Worm (Caenorhabditis elegans): ENCODE results near the gene C08F1.10.
A peak's percentile ranks its signal among the peaks of the same experiment; 100 is the strongest.

Gene C08F1.10

DNA sequence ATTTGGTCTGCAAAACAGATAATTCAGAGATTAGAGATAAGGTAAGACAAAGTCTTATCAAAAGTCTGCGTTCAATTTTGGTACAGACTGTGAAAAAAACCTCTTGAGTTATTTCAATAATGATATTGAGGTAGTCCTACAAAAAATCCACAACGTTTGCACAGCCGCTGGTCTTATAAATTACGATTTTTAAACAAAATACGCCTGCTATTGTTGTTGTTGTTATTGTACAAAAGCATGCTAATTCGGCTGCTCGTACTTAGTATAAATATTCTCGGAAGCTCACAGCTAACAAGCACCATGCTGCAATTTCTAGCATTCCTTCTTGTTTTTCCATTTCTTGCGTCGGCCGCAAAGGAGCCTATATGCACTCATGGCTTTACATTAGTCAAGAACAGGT, 41.9 kb downstream of the C08F1.10 start, which contains the start of gene clec-19:
clec-19 (plus strand) TSS at position 301 of the 400 bp plus-strand sequence.
- no peak for TF ChIP-seq nhr-41 (GFP tag; IDR thresholded peaks at IDR 0.05)
- TF ChIP-seq D1046.2 (GFP tag; IDR thresholded peaks at IDR 0.05): no peak
- no peak for TF ChIP-seq nhr-28 (tag; optimal IDR thresholded peaks at IDR 0.05)
- TF ChIP-seq snpc-4 (tag; optimal IDR thresholded peaks at IDR 0.05): no peak
- TF ChIP-seq mdl-1 (tag; optimal IDR thresholded peaks at IDR 0.05): no peak
- no peak for TF ChIP-seq ZK546.5 (tag; optimal IDR thresholded peaks at IDR 0.05)
- no peak for TF ChIP-seq dmd-6 (GFP tag; IDR thresholded peaks at IDR 0.05)
- TF ChIP-seq ztf-7 (tag; optimal IDR thresholded peaks at IDR 0.05): no peak
- TF ChIP-seq unc-39 (tag; optimal IDR thresholded peaks at IDR 0.05): no peak
- TF ChIP-seq nhr-11 (tag; optimal IDR thresholded peaks at IDR 0.05): no peak
- TF ChIP-seq snpc-1.2 (GFP tag; IDR thresholded peaks at IDR 0.05): no peak
- no peak for TF ChIP-seq lsy-2 (tag; optimal IDR thresholded peaks at IDR 0.05)
- no peak for TF ChIP-seq unc-62 (GFP tag; optimal IDR thresholded peaks at IDR 0.05 in 1 of 2)
- no peak for TF ChIP-seq unc-62 (tag; optimal IDR thresholded peaks at IDR 0.05)
- no peak for TF ChIP-seq skn-1 (tag; optimal IDR thresholded peaks at IDR 0.05)
- no peak for TF ChIP-seq mdt-29 (GFP tag; IDR thresholded peaks at IDR 0.05)
- no peak for TF ChIP-seq nhr-10 (tag; optimal IDR thresholded peaks at IDR 0.05)
- TF ChIP-seq pha-4 (GFP tag; IDR thresholded peaks at IDR 0.05): no peak
- TF ChIP-seq pha-4 (tag; optimal IDR thresholded peaks at IDR 0.05): no peak
- no peak for TF ChIP-seq F10B5.3 (tag; optimal IDR thresholded peaks at IDR 0.05)
- no peak for TF ChIP-seq aly-2 (tag; optimal IDR thresholded peaks at IDR 0.05)

DNA sequence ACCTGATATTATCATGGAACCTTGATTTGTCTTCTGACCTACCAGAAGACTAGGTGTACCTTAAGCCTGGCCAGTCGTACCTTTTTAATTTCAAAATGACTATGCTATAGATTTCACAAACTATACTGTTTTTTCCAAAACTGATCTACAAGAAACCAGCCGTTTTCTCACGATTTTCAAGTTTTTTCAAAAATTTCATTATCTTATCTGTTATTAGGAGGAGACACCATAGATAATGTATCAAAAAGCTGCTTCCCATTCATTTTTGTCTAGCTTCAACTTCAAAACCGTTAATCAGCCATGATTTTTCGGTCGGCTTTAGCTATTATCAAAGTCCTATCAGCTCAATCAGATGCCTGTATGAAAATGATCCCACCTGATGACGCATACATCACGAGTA, 43.6 kb downstream of the C08F1.10 start, which contains the start of gene F36H5.12:
F36H5.12 (plus strand) TSS at position 301 of the 400 bp plus-strand sequence.
- TF ChIP-seq ctbp-1 (GFP tag; IDR thresholded peaks at IDR 0.05): no peak

DNA sequence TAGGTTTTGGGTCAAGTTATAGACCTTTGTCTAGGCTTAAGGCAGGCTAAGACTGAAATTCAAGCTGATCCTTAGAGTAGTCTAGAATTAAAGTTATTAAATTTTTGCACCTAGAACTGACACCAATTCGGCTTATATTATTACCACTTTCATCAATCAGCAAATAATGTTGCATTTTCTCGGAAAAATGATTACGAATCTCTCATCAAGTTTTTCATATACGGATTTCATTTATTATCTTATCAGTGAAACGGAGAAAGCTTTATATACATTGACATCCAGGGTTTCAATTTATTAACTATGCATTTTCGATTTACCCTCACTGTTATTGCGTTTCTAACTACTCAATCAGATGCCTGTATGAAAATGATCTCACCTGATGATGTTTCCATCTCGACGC, 44.9 kb downstream of the C08F1.10 start, which contains the start of gene K07G6.1:
K07G6.1 (plus strand) TSS at position 301 of the 400 bp plus-strand sequence.
- TF ChIP-seq lsy-2 (tag; optimal IDR thresholded peaks at IDR 0.05) (no peak), Y5F2A.4 (GFP tag; optimal IDR thresholded peaks at IDR 0.05) (no peak), daf-19 (GFP tag; conservative IDR thresholded peaks at IDR 0.05) (no peak), F49E8.2 (tag; optimal IDR thresholded peaks at IDR 0.05; ENCODE audit: borderline replicate concordance) (no peak), nhr-42 (GFP tag; IDR thresholded peaks at IDR 0.05) (no peak)

DNA sequence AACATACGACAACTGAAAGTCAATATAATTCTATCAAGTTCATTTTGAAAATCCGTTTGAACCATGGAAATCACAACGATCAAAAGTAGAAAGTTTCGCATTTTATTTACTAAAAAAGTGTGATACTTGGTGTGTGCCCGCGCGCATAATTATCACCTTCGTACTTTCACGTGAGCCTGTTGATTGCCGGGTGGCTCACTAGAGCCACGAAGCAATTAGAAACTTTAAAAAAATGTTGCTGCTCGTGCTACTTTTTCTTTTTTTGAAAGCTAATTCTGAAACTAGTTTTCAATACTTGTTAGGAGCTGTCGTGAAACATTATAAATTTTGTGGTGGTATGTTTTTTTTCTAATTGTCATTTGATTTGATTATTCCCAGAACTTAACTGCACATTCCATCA, 47.3 kb downstream of the C08F1.10 start, which contains the start of the genes irld-9 and irld-33:
irld-9 (minus strand) TSS at position 101 of the 400 bp plus-strand sequence.
irld-33 (plus strand) TSS at position 209 of the 400 bp plus-strand sequence.
- TF ChIP-seq Y48G9A.11 (GFP tag; IDR thresholded peaks at IDR 0.05) (no peak), D1046.2 (GFP tag; IDR thresholded peaks at IDR 0.05) (no peak), ZK337.2 (GFP tag; IDR thresholded peaks at IDR 0.05) (no peak), ceh-20 (GFP tag; IDR thresholded peaks at IDR 0.05) (no peak), aha-1 (tag) (peak; percentile 68), mxl-3 (GFP tag; optimal IDR thresholded peaks at IDR 0.05) (no peak), ctbp-1 (GFP tag; IDR thresholded peaks at IDR 0.05) (no peak), lin-39 (tag; optimal IDR thresholded peaks at IDR 0.05) (no peak)

DNA sequence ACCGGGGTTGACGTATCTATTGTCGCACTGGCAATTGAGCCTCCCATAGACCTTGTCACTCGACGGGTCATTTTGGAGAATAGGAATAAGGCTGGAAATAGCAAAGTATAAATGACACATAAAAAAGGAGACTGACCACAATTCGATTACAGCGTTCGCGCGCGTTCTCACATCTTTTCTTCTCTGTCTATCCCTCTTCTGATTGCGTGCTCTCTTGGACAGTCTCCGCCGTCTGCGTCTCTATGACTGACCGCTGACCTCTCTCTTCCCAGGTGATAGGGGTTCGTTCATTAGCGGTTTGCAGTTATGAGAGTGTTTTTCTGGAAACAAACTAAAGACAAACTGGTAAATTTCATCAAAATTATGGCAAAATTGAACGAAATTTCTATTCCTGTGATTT, 49.8 kb downstream of the C08F1.10 start, which contains the start of gene ceh-83:
ceh-83 (minus strand) TSS at position 181 of the 400 bp plus-strand sequence.
- TF ChIP-seq unc-62 (GFP tag; optimal IDR thresholded peaks at IDR 0.05 in 1 of 2) (peak in 1 of 2 experiments; percentile 34), unc-62 (tag; optimal IDR thresholded peaks at IDR 0.05) (no peak), rbr-2 (tag; optimal IDR thresholded peaks at IDR 0.05) (no peak), nhr-42 (GFP tag; IDR thresholded peaks at IDR 0.05) (no peak), D1046.2 (GFP tag; IDR thresholded peaks at IDR 0.05) (no peak), tag-97 (GFP tag; IDR thresholded peaks at IDR 0.05) (no peak), hlh-11 (tag; optimal IDR thresholded peaks at IDR 0.05) (peak; percentile 50), vab-7 (GFP tag; IDR thresholded peaks at IDR 0.05) (no peak), cey-2 (tag; optimal IDR thresholded peaks at IDR 0.05; ENCODE audit: borderline replicate concordance, insufficient read depth) (no peak), unc-130 (GFP tag; optimal IDR thresholded peaks at IDR 0.05) (no peak), fkh-10 (GFP tag; optimal IDR thresholded peaks at IDR 0.05) (no peak), lin-38 (GFP tag; IDR thresholded peaks at IDR 0.05) (no peak), pqm-1 (tag; optimal IDR thresholded peaks at IDR 0.05) (no peak), ctbp-1 (GFP tag; IDR thresholded peaks at IDR 0.05) (no peak), duxl-1 (tag; optimal IDR thresholded peaks at IDR 0.05; ENCODE audit: poor library complexity) (peak; percentile 98), nhr-28 (tag; optimal IDR thresholded peaks at IDR 0.05) (peak; percentile 13), F49E8.2 (tag; optimal IDR thresholded peaks at IDR 0.05; ENCODE audit: borderline replicate concordance) (no peak), F10B5.3 (tag; optimal IDR thresholded peaks at IDR 0.05) (no peak), ZK546.5 (tag; optimal IDR thresholded peaks at IDR 0.05) (no peak)
